Worm (Caenorhabditis elegans) whole organism, young adult: ENCODE results near the gene nas-9.

Source experiments
- B0035.1 ChIP-seq: sonication (generic microtip); optimal IDR thresholded peaks from 2 replicates; lab custom pipeline; 2016; ENCODE audit warnings: missing genetic modification characterization, mild to moderate bottlenecking, missing compliant biosample characterization, missing genotype, missing genetic modification reagents
- B0261.1 ChIP-seq: sonication (generic microtip); optimal IDR thresholded peaks from 2 replicates; lab custom pipeline; 2016; ENCODE audit warnings: mild to moderate bottlenecking, missing genetic modification characterization, moderate library complexity, missing compliant biosample characterization
- F10E7.11 ChIP-seq: sonication (generic microtip); optimal IDR thresholded peaks from 2 replicates; lab custom pipeline; 2017; ENCODE audit warnings: mild to moderate bottlenecking, missing genetic modification characterization, moderate library complexity, missing compliant biosample characterization
- F22D6.2 ChIP-seq: sonication (generic microtip); optimal IDR thresholded peaks from 2 replicates; lab custom pipeline; 2016; ENCODE audit warnings: mild to moderate bottlenecking, missing genetic modification characterization, missing compliant biosample characterization
- F33H1.4 ChIP-seq: fragments of 200-800 bp; sonication (Bioruptor generic); IDR thresholded peaks from 2 replicates; pipeline ENCODE4 v1.3.6; 2022; ENCODE audit warnings: missing genetic modification reagents, missing genetic modification characterization, missing compliant biosample characterization
- F37B4.10 ChIP-seq: fragments of 200-800 bp; sonication (Bioruptor generic); IDR thresholded peaks from 2 replicates; pipeline ENCODE4 v1.3.6; 2022; ENCODE audit warnings: missing genetic modification characterization, missing compliant biosample characterization
- F39B2.1 ChIP-seq: fragments of 200-800 bp; sonication (Bioruptor generic); IDR thresholded peaks from 2 replicates; pipeline ENCODE4 v1.3.6; 2022; ENCODE audit warnings: missing genetic modification reagents, missing genetic modification characterization, missing compliant biosample characterization
- F55B11.4 ChIP-seq: sonication (generic microtip); optimal IDR thresholded peaks from 2 replicates; lab custom pipeline; 2016; ENCODE audit warnings: missing compliant biosample characterization, missing genetic modification characterization, borderline replicate concordance; ENCODE audit not compliant: insufficient read depth
- F57A8.1 ChIP-seq: fragments of 200-800 bp; sonication (Bioruptor generic); optimal IDR thresholded peaks from 2 replicates; lab custom pipeline; 2018; ENCODE audit warnings: mild to moderate bottlenecking, missing genetic modification characterization, moderate library complexity, missing compliant biosample characterization
- F57C9.4 ChIP-seq: sonication (generic microtip); optimal IDR thresholded peaks from 2 replicates; lab custom pipeline; 2017; ENCODE audit warnings: mild to moderate bottlenecking, missing genetic modification characterization, missing compliant biosample characterization
- K12H6.12 ChIP-seq: fragments of 200-800 bp; sonication (Bioruptor generic); optimal IDR thresholded peaks from 2 replicates; lab custom pipeline; 2018; ENCODE audit warnings: mild to moderate bottlenecking, missing genetic modification characterization, missing compliant biosample characterization
- T07F8.4 ChIP-seq: sonication (generic microtip); optimal IDR thresholded peaks from 2 replicates; lab custom pipeline; 2016; ENCODE audit warnings: mild to moderate bottlenecking, missing genetic modification characterization, moderate library complexity, missing compliant biosample characterization
- Y53G8AR.9 ChIP-seq: fragments of 200-800 bp; sonication (Bioruptor generic); conservative IDR thresholded peaks from 2 replicates; pipeline ENCODE4 v1.3.6; 2022; ENCODE audit warnings: missing genetic modification reagents, missing genetic modification characterization, missing compliant biosample characterization
- Y67H2A.10 ChIP-seq: fragments of 200-800 bp; sonication (Bioruptor generic); conservative IDR thresholded peaks from 2 replicates; pipeline ENCODE4 v1.3.6; 2022; ENCODE audit warnings: missing genetic modification reagents, missing genetic modification characterization, missing compliant biosample characterization
- Y79H2A.3 ChIP-seq: fragments of 200-800 bp; sonication (Bioruptor generic); conservative IDR thresholded peaks from 2 replicates; pipeline ENCODE4 v1.3.6; 2022; ENCODE audit warnings: missing genetic modification reagents, missing genetic modification characterization, missing compliant biosample characterization
- Y95B8A.8 ChIP-seq: fragments of 200-800 bp; sonication (Bioruptor generic); IDR thresholded peaks from 2 replicates; pipeline ENCODE4 v1.3.6; 2022; ENCODE audit warnings: missing genetic modification reagents, missing genetic modification characterization, missing compliant biosample characterization
- attf-5 ChIP-seq: fragments of 200-800 bp; sonication (Bioruptor generic); optimal IDR thresholded peaks from 2 replicates; lab custom pipeline; 2018; ENCODE audit warnings: mild to moderate bottlenecking, missing genetic modification characterization, missing compliant biosample characterization
- attf-6 ChIP-seq: fragments of 200-800 bp; sonication (Bioruptor generic); IDR thresholded peaks from 2 replicates; pipeline ENCODE4 v1.3.6; 2022; ENCODE audit warnings: missing genetic modification reagents, missing genetic modification characterization, missing compliant biosample characterization
- bed-2 ChIP-seq: fragments of 200-800 bp; sonication (Bioruptor generic); IDR thresholded peaks from 2 replicates; pipeline ENCODE4 v1.3.6; 2022; ENCODE audit warnings: missing genetic modification reagents, missing genetic modification characterization, missing compliant biosample characterization
- ceh-58 ChIP-seq: fragments of 200-800 bp; sonication (Bioruptor generic); IDR thresholded peaks from 2 replicates; pipeline ENCODE4 v1.3.6; 2022; ENCODE audit warnings: missing genetic modification characterization, missing compliant biosample characterization
- chd-7 ChIP-seq: sonication (generic microtip); optimal IDR thresholded peaks from 2 replicates; lab custom pipeline; 2016; ENCODE audit warnings: mild to moderate bottlenecking, missing genetic modification characterization, moderate library complexity, missing compliant biosample characterization
- dpl-1 ChIP-seq: fragments of 150-350 bp; optimal IDR thresholded peaks from 2 replicates; lab custom pipeline; 2014; ENCODE audit warnings: missing biosample characterization, missing genetic modification reagents, missing genetic modification characterization
- egrh-3 ChIP-seq: fragments of 200-800 bp; sonication (Bioruptor generic); IDR thresholded peaks from 2 replicates; pipeline ENCODE4 v1.3.6; 2022; ENCODE audit warnings: missing genetic modification reagents, missing genetic modification characterization, missing compliant biosample characterization
- hlh-12 ChIP-seq: sonication (generic microtip); optimal IDR thresholded peaks from 2 replicates; lab custom pipeline; 2016; ENCODE audit warnings: missing genetic modification characterization, missing compliant biosample characterization
- hlh-26 ChIP-seq: fragments of 200-800 bp; sonication (Bioruptor generic); conservative IDR thresholded peaks from 2 replicates; pipeline ENCODE4 v1.3.6; 2022; ENCODE audit warnings: missing genetic modification reagents, missing genetic modification characterization, missing compliant biosample characterization
- hmg-1.2 ChIP-seq: fragments of 200-800 bp; sonication (Bioruptor generic); IDR thresholded peaks from 2 replicates; pipeline ENCODE4 v1.3.6; 2022; ENCODE audit warnings: missing genetic modification reagents, missing genetic modification characterization, missing compliant biosample characterization
- hsf-1 ChIP-seq: fragments of 200-800 bp; sonication (Bioruptor generic); IDR thresholded peaks from 2 replicates; pipeline ENCODE4 v1.3.6; 2022; ENCODE audit warnings: missing genetic modification reagents, missing genetic modification characterization, missing compliant biosample characterization
- lag-1 ChIP-seq: fragments of 200-800 bp; sonication (Bioruptor generic); IDR thresholded peaks from 2 replicates; pipeline ENCODE4 v1.3.6; 2022; ENCODE audit warnings: missing genetic modification reagents, missing genetic modification characterization, missing compliant biosample characterization
- lin-35 ChIP-seq, 3 experiments: fragments of 150-350 bp in 2 of 3; sonication (generic microtip) in 1 of 3; optimal IDR thresholded peaks; 2 replicates each; lab custom pipeline; 2014 to 2018; ENCODE audit warnings: missing biosample characterization in 3 of 3, missing genetic modification characterization in 3 of 3, missing genetic modification reagents in 3 of 3
- lir-1 ChIP-seq: fragments of 200-800 bp; sonication (Bioruptor generic); conservative IDR thresholded peaks from 2 replicates; pipeline ENCODE4 v1.3.6; 2022; ENCODE audit warnings: missing genetic modification reagents, missing genetic modification characterization, missing compliant biosample characterization
- lsy-27 ChIP-seq: sonication (generic microtip); optimal IDR thresholded peaks from 2 replicates; lab custom pipeline; 2017; ENCODE audit warnings: missing genetic modification characterization, mild to moderate bottlenecking, missing compliant biosample characterization, antibody characterized with exemption, missing genotype, borderline replicate concordance; ENCODE audit not compliant: insufficient read depth
- nfya-2 ChIP-seq: fragments of 200-800 bp; sonication (Bioruptor generic); IDR thresholded peaks from 2 replicates; pipeline ENCODE4 v1.3.6; 2022; ENCODE audit warnings: missing genetic modification reagents, missing genetic modification characterization, missing compliant biosample characterization
- nfyb-1 ChIP-seq: fragments of 200-800 bp; sonication (Bioruptor generic); IDR thresholded peaks from 2 replicates; pipeline ENCODE4 v1.3.6; 2022; ENCODE audit warnings: missing genetic modification reagents, missing genetic modification characterization, missing compliant biosample characterization
- nhr-120 ChIP-seq: fragments of 200-800 bp; sonication (Bioruptor generic); IDR thresholded peaks from 2 replicates; pipeline ENCODE4 v1.3.6; 2022; ENCODE audit warnings: missing genetic modification characterization, missing compliant biosample characterization
- nhr-27 ChIP-seq: fragments of 200-800 bp; sonication (Bioruptor generic); optimal IDR thresholded peaks from 2 replicates; lab custom pipeline; 2018; ENCODE audit warnings: mild to moderate bottlenecking, missing genetic modification characterization, moderate library complexity, missing compliant biosample characterization
- pbrm-1 ChIP-seq: fragments of 200-800 bp; sonication (Bioruptor generic); IDR thresholded peaks from 2 replicates; pipeline ENCODE4 v1.3.6; 2022; ENCODE audit warnings: missing genetic modification reagents, missing genetic modification characterization, missing compliant biosample characterization
- rcor-1 ChIP-seq: fragments of 200-800 bp; sonication (Bioruptor generic); IDR thresholded peaks from 2 replicates; pipeline ENCODE4 v1.3.6; 2022; ENCODE audit warnings: missing genetic modification reagents, missing genetic modification characterization, missing compliant biosample characterization
- repo-1 ChIP-seq: sonication (generic microtip); optimal IDR thresholded peaks from 2 replicates; lab custom pipeline; 2017; ENCODE audit warnings: mild to moderate bottlenecking, missing genetic modification characterization, missing compliant biosample characterization
- snpc-1.3 ChIP-seq: sonication (generic microtip); optimal IDR thresholded peaks from 2 replicates; lab custom pipeline; 2017; ENCODE audit warnings: missing genetic modification characterization, mild to moderate bottlenecking, missing compliant biosample characterization, antibody characterized with exemption, moderate library complexity, missing genotype, missing genetic modification reagents; ENCODE audit not compliant: insufficient read depth
- snpc-3.4 ChIP-seq: sonication (generic microtip); optimal IDR thresholded peaks from 2 replicates; lab custom pipeline; 2017; ENCODE audit warnings: missing genetic modification characterization, mild to moderate bottlenecking, missing compliant biosample characterization, antibody characterized with exemption, moderate library complexity, missing genotype, missing genetic modification reagents
- somi-1 ChIP-seq: fragments of 200-800 bp; sonication (Bioruptor generic); optimal IDR thresholded peaks from 2 replicates; lab custom pipeline; 2018; ENCODE audit warnings: mild to moderate bottlenecking, missing genetic modification characterization, missing compliant biosample characterization
- tlf-1 ChIP-seq: fragments of 200-800 bp; sonication (Bioruptor generic); optimal IDR thresholded peaks from 2 replicates; lab custom pipeline; 2018; ENCODE audit warnings: mild to moderate bottlenecking, missing genetic modification characterization, missing compliant biosample characterization
- unc-130 ChIP-seq: sonication (generic microtip); optimal IDR thresholded peaks from 2 replicates; lab custom pipeline; 2016; ENCODE audit warnings: missing genetic modification reagents, missing genetic modification characterization, missing compliant biosample characterization
- unc-62 ChIP-seq: fragments of 150-350 bp; optimal IDR thresholded peaks from 2 replicates; lab custom pipeline; 2014; ENCODE audit warnings: missing biosample characterization, missing genetic modification reagents, missing genetic modification characterization
- zim-3 ChIP-seq: sonication (generic microtip); optimal IDR thresholded peaks from 2 replicates; lab custom pipeline; 2017; ENCODE audit warnings: mild to moderate bottlenecking, missing genetic modification characterization, moderate library complexity, missing compliant biosample characterization
- ztf-26 ChIP-seq: sonication (generic microtip); optimal IDR thresholded peaks from 2 replicates; lab custom pipeline; 2017; ENCODE audit warnings: missing genetic modification characterization, missing compliant biosample characterization
- ztf-28 ChIP-seq: fragments of 200-800 bp; sonication (Bioruptor generic); IDR thresholded peaks from 2 replicates; pipeline ENCODE4 v1.3.6; 2022; ENCODE audit warnings: missing genetic modification reagents, missing genetic modification characterization, missing compliant biosample characterization

nas-9 gene

DNA sequence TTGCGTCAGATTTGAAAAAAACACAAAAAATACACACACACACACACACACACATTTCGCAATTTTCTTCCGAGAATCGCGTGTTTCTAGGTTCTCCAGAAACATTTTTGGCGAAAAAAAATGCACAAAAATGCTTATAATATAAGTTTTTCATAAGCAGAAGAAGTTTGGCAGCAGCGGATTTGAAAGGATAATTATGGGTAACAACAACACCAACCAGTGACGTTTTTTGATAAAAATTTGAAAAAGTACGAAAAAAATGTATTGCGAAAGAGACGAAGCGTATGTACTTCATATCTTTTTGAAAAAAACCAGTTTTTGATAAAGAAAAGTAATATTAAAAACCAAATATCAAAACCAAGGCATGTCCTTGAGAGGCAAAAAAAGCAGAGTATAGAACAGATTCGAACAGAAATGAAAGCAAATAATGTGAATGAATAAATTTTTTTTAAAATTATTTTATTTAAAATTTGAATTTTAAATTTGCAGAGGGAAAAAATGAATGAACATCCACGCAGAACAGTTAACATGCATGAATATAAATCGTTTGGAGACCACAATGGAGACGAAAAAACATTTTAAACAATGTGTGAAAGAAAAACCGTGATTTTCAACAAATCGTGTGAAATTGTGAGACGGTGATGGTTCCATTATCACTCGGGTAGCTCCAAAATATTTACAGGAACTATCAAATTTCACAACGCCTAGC, 16.0 kb downstream of the nas-9 start (continued):
- TF ChIP-seq Y79H2A.3 (GFP tag; lab: Robert Waterston, UW): no peak
- peak; percentile 48; the same call in 1 of the 2 replicates for TF ChIP-seq hsf-1 (GFP tag; lab: Robert Waterston, UW)
- peak in 1 of 3 experiments; percentile 3 for TF ChIP-seq lin-35 (GFP tag; optimal IDR thresholded peaks at IDR 0.05; lab: Kevin White, UChicago)
- TF ChIP-seq repo-1 (tag; lab: Kevin White, UChicago): peak; percentile 89
- peak; percentile 46 for TF ChIP-seq K12H6.12 (tag; lab: Kevin White, UChicago)
- no peak for TF ChIP-seq ceh-58
- no peak for TF ChIP-seq nhr-120
- TF ChIP-seq somi-1 (GFP tag; lab: Kevin White, UChicago): peak; percentile 57
- peak; percentile 92 for TF ChIP-seq F10E7.11 (tag; lab: Kevin White, UChicago)
- no peak for TF ChIP-seq hlh-26 (GFP tag; lab: Robert Waterston, UW)
- peak; percentile 83 for TF ChIP-seq F57C9.4 (tag; lab: Kevin White, UChicago)
- no peak for TF ChIP-seq unc-62 (GFP tag; lab: Kevin White, UChicago)
- no peak for TF ChIP-seq F33H1.4
- no peak for TF ChIP-seq F55B11.4
- TF ChIP-seq T07F8.4 (tag; lab: Kevin White, UChicago): peak; percentile 30
- no peak for TF ChIP-seq snpc-3.4 (tag; lab: Kevin White, UChicago)
- TF ChIP-seq attf-5 (GFP tag; lab: Kevin White, UChicago): peak; percentile 25
- no peak for TF ChIP-seq F22D6.2 (tag; lab: Kevin White, UChicago)
- no peak for TF ChIP-seq F57A8.1 (GFP tag; lab: Kevin White, UChicago)
- TF ChIP-seq Y53G8AR.9 (GFP tag; lab: Robert Waterston, UW): 0 out of 2 replicates have a peak, but pooled peaks have one; percentile 31
- TF ChIP-seq attf-6: no peak
- TF ChIP-seq F39B2.1: no peak
- no peak for TF ChIP-seq snpc-1.3 (tag; lab: Kevin White, UChicago)
- no peak for TF ChIP-seq bed-2
- no peak for TF ChIP-seq F37B4.10
- TF ChIP-seq chd-7 (tag; lab: Kevin White, UChicago): peak; percentile 69
- no peak for TF ChIP-seq Y67H2A.10 (GFP tag; lab: Robert Waterston, UW)
- peak; percentile 84 for TF ChIP-seq zim-3 (tag; lab: Kevin White, UChicago)
- peak; percentile 32 for TF ChIP-seq B0261.1 (tag; lab: Kevin White, UChicago)
- no peak for TF ChIP-seq dpl-1
- TF ChIP-seq Y95B8A.8 (GFP tag; lab: Robert Waterston, UW): 0 out of 2 replicates have a peak, but pooled peaks have one; percentile 48
- no peak for TF ChIP-seq rcor-1 (GFP tag; lab: Robert Waterston, UW)
- TF ChIP-seq lir-1 (GFP tag; lab: Robert Waterston, UW): no peak
- no peak for TF ChIP-seq nfya-2 (GFP tag; lab: Robert Waterston, UW)
- no peak for TF ChIP-seq hlh-12
- TF ChIP-seq ztf-28 (GFP tag; lab: Robert Waterston, UW): no peak
- TF ChIP-seq pbrm-1 (GFP tag; lab: Robert Waterston, UW): peak; percentile 48
- TF ChIP-seq B0035.1 (tag; lab: Kevin White, UChicago): no peak
- peak; percentile 13 for TF ChIP-seq unc-130 (GFP tag; lab: Kevin White, UChicago)
- TF ChIP-seq egrh-3 (GFP tag; lab: Robert Waterston, UW): no peak
- TF ChIP-seq ztf-26 (tag; lab: Kevin White, UChicago): peak; percentile 92
- no peak for TF ChIP-seq lag-1 (GFP tag; lab: Robert Waterston, UW)
- TF ChIP-seq hmg-1.2: no peak; the same call in 1 of the 2 replicates
- TF ChIP-seq lsy-27 (tag; lab: Kevin White, UChicago): no peak
- TF ChIP-seq nfyb-1 (GFP tag; lab: Robert Waterston, UW): peak; percentile 85
- peak; percentile 63 for TF ChIP-seq tlf-1 (GFP tag; lab: Kevin White, UChicago)
- no peak for TF ChIP-seq nhr-27 (tag; lab: Kevin White, UChicago)
